Fruit fly (Drosophila melanogaster) S2 (cell line): ENCODE results near the gene P5CDh2.

Experiments used
- CG8478 ChIP-seq: fragments of >200 bp; optimal IDR thresholded peaks from 2 replicates; lab custom pipeline; 2018
- CTCF ChIP-seq, 2 experiments: fragments of >200 bp; optimal IDR thresholded peaks; 2 replicates each; lab custom pipeline; 2018

The P5CDh2 gene

dm6 chr3R:21877636-21878035, at the start of gene P5CDh2:
P5CDh2 (plus strand) TSS chr3R:21877936.
- no peak for TF ChIP-seq CTCF (optimal IDR thresholded peaks at IDR 0.05; lab: Kevin White, UChicago)
- no peak for TF ChIP-seq CG8478 (lab: Kevin White, UChicago)

DNA sequence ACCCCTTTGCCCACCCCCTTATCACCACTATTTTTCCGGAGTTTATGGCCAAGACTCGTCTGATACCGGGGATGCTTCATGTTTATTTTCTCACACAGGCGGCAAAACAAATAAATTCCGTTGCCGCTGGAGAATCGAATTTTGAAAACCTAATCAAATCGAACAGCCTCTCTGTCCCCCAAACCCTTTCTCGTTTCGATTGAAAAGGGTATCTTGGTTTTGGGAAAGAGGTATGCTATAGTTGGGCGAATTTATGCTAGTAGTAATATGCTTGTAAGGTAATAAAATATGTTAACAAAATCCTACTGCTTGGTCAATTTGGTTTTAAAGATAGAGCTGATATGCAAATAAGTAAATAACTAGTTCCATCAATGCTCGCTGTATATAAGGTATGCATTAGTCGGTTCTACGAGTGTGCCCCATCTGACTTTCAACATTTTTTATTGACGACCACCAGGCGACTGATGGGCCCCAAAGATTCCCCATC, 49.7 kb upstream of the P5CDh2 start:
- TF ChIP-seq CTCF (optimal IDR thresholded peaks at IDR 0.05; lab: Kevin White, UChicago) = no peak
- no peak for TF ChIP-seq CG8478 (lab: Kevin White, UChicago)

- TF ChIP-seq CTCF (optimal IDR thresholded peaks at IDR 0.05; lab: Kevin White, UChicago) (no peak), CG8478 (lab: Kevin White, UChicago) (no peak)
These were observed 48.8 kb upstream of the P5CDh2 start for dm6 chr3R:21828785-21829486.

DNA sequence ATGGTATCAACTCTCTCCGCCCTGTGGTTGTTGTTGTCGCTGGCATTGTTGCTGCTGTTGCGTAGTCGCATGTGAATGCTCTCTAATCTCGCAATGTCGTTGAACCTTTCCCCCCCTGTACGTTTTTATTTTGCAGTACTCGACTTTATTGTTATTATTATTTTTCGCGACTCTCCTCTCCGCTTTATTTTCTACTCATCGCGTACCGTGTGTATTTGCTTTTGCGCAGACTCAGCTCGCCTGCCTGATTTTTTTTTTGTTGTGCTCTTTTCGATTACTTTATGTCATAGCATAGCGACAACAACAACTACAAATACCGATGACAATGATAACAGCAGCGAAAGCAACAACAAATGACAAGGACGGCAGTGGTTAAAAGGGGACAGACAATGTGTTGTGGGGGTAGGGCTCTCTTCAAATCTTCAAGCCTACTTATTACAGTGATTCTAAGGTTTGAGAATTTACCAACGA, 48.2 kb upstream of the P5CDh2 start:
- no peak for TF ChIP-seq CG8478 (lab: Kevin White, UChicago)
- TF ChIP-seq CTCF (optimal IDR thresholded peaks at IDR 0.05; lab: Kevin White, UChicago) = no peak

DNA sequence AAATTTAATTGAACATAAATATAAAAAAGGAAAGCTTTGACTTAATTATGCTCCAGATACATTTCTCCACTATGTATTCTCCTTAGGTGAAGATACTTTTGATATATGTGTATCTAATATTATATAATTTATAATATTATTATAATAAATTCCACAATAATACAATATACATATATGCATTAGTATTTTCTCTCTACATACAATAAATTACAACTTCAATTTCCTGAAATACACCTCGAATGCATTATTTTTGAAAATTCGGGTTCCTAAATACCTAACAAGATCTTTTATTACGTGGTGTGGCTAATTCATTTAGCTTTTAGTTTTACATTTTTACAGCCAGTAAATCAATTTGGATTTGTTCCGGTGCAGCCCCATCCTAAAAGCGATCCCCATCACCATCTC, 47.4 kb upstream of the P5CDh2 start:
- TF ChIP-seq CG8478 (lab: Kevin White, UChicago) (no peak), CTCF (optimal IDR thresholded peaks at IDR 0.05; lab: Kevin White, UChicago) (no peak)

dm6 chr3R:21831040-21831439, 46.7 kb upstream of the P5CDh2 start:
- TF ChIP-seq CTCF (optimal IDR thresholded peaks at IDR 0.05; lab: Kevin White, UChicago) (no peak), CG8478 (lab: Kevin White, UChicago) (no peak)

dm6 chr3R:21832203-21832602, 45.5 kb upstream of the P5CDh2 start, which contains the start of gene Gr93a:
Gr93a (plus strand) TSS chr3R:21832503.
- no peak for TF ChIP-seq CG8478 (lab: Kevin White, UChicago)
- TF ChIP-seq CTCF (optimal IDR thresholded peaks at IDR 0.05; lab: Kevin White, UChicago) = no peak

DNA sequence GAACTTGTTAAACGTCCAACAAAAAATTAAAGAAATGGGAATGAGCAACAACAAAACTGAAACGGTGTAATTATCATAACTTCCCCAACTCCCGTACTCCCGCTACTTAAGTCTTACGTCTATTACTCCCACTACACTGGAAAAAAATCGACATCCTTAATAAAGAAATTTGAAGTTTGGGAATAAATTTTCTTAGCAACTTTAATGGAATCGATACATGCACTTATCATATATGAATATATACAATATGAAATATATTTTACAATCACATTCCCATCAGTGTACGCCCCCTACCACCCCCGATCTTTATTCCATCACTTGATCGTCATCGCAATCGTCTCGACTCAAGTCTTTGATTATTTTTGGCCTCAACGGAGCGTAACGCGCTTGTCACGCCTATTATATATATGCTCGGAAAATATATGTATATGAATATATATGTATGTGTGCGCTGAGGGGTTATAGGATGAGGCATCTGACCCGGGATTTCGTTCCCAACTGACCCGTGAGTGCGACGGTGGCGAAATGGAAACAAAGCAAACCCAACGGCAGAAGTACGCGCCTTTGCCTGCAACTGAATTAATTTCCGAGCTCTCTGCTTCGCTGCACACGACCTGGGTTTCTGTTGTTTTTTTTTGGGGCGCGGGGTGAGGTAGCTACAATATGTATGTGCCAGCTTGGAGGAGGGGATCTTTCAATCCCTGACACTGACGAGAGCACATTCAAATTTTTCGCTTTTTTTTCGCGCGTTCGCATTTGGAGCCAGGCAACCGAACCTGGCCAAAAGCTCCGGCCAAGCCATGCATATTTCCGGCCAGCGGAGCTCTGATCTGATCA, 43.3 kb upstream of the P5CDh2 start:
- TF ChIP-seq CTCF (optimal IDR thresholded peaks at IDR 0.05; lab: Kevin White, UChicago) = no peak
- TF ChIP-seq CG8478 (lab: Kevin White, UChicago) = no peak

DNA sequence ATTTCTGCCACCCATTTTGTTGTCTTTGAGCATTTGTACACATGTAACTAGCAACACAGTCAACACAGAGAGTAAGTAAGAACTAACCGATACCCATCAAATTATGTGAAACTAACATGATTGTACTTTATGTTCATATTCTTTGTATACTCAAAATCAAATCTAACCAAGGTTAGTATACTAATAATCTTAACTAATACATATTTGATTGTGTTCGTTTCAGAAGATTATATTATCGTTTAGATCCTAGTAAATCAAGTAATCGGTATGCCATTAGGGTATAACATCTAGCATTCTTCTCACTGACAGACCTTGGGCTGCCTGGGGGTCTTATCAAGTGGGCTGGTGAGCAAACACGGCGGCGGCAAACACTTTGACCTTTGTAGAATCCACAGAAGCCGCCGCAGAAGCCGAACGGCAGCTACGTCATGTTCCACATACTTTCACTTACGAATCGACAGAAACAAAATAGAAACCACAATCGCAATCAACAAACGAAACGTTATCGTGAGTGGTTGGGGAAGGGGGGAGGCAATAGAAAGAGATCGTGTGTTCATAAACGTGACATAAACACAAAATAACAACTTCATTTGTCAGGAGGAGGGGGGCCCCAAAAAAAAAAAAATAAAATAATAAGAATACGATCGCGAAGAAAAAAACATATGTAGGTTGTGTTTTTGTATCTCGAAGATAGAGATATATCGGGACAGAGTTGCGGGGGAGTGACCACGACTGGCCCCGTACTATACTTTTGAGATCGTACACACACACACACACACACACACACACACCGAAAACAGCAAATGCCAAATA, 42.1 kb upstream of the P5CDh2 start:
- TF ChIP-seq CG8478 (lab: Kevin White, UChicago) (no peak), CTCF (optimal IDR thresholded peaks at IDR 0.05; lab: Kevin White, UChicago) (no peak)

- no peak for TF ChIP-seq CG8478 (lab: Kevin White, UChicago)
- no peak for TF ChIP-seq CTCF (optimal IDR thresholded peaks at IDR 0.05; lab: Kevin White, UChicago)
These were observed 41.6 kb upstream of the P5CDh2 start for dm6 chr3R:21836201-21836504.

- TF ChIP-seq CTCF (optimal IDR thresholded peaks at IDR 0.05; lab: Kevin White, UChicago) (no peak), CG8478 (lab: Kevin White, UChicago) (no peak)
These were observed 41.1 kb upstream of the P5CDh2 start for dm6 chr3R:21836614-21837013.

DNA sequence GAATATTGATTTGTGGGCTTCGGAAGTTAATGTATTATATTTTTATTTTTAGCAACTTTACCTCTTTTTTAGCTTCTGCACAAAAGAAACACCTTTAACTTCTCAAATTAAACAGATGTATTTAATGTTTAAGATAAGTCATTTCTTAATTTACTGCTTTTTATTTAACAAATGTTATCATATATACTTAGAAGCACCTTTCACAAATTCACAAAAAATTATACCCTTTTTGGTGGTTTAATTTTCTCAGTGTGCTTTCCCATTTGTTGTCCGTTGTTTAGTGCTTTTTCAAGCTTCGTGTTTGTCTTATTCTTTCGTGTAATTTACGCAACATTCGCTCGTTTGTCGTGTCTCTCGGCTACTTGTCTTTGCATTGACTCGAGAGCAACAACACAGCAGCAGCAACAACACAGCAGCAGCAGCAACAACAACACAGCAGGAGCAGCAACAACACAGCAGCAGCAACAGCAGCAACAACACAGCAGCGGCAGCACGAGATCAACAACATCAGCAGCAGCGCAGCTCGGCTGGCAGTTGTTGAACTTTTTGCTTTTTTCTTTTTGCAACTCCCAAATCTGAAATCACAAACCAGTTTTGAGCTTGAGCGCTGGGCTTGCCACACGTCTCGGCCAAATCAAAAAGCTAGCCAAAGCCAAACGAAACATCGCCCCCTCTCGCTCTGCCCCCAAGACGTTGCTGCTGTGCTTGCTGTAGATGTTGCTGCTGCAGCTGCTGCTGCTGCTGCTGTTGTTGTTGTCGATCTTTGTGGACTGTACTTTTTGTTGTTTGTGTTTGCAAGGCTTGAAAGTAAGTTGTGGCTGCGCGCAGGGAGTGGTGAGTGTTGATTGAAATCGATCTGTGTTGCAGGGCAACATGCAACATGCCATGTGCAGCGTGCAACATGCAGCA, 40.4 kb upstream of the P5CDh2 start:
- TF ChIP-seq CTCF (optimal IDR thresholded peaks at IDR 0.05; lab: Kevin White, UChicago) (no peak), CG8478 (lab: Kevin White, UChicago) (no peak)

dm6 chr3R:21838505-21838956, 39.2 kb upstream of the P5CDh2 start:
- TF ChIP-seq CG8478 (lab: Kevin White, UChicago) (no peak), CTCF (optimal IDR thresholded peaks at IDR 0.05; lab: Kevin White, UChicago) (no peak)
